Worm (Caenorhabditis elegans) whole organism, L1 larva: ENCODE results near the gene srh-73.
"Not testable (repeated sequence)": the region's sequence is repeated elsewhere in the genome, so short reads cannot be mapped to it uniquely, and the experiment has no call there.

Source experiments
- C16A3.4 ChIP-seq: fragments of 150-350 bp; optimal IDR thresholded peaks from 2 replicates; lab custom pipeline; 2014; ENCODE audit warnings: missing biosample characterization, missing genetic modification characterization
- F16B12.6 ChIP-seq: fragments of 150-350 bp; optimal IDR thresholded peaks from 2 replicates; lab custom pipeline; 2014; ENCODE audit warnings: missing biosample characterization, missing genetic modification characterization
- ceh-82 ChIP-seq, 3 experiments: fragments of 150-350 bp in 1 of 3; sonication (generic microtip) in 2 of 3; optimal IDR thresholded peaks; 2 replicates each; lab custom pipeline; 2014 to 2017; ENCODE audit warnings: missing biosample characterization in 3 of 3, missing genetic modification characterization in 3 of 3
- dpl-1 ChIP-seq, 3 experiments: fragments of 150-350 bp in 2 of 3; sonication (generic microtip) in 1 of 3; optimal IDR thresholded peaks; 2 replicates each; lab custom pipeline; 2014 to 2017; ENCODE audit warnings: missing biosample characterization in 3 of 3, missing genetic modification characterization in 3 of 3, missing genetic modification reagents in 3 of 3
- dsc-1 ChIP-seq: sonication (generic microtip); optimal IDR thresholded peaks from 2 replicates; lab custom pipeline; 2016; ENCODE audit warnings: mild to moderate bottlenecking, missing genetic modification characterization, missing compliant biosample characterization
- efl-1 ChIP-seq, 4 experiments: fragments of 150-350 bp; optimal IDR thresholded peaks in 3 of 4; peaks in 1 of 4; 1 replicate in 1 of 4; 2 replicates in 3 of 4; lab custom pipeline; 2014; ENCODE audit warnings: missing biosample characterization in 2 of 4, missing genetic modification characterization in 2 of 4, missing genetic modification reagents in 2 of 4
- elt-2 ChIP-seq: sonication (generic microtip); optimal IDR thresholded peaks from 2 replicates; lab custom pipeline; 2016; ENCODE audit warnings: missing genetic modification characterization, mild to moderate bottlenecking, inconsistent platforms, missing compliant biosample characterization, missing genetic modification reagents
- fkh-8 ChIP-seq: sonication (generic microtip); optimal IDR thresholded peaks from 2 replicates; lab custom pipeline; 2016; ENCODE audit warnings: mild to moderate bottlenecking, missing genetic modification characterization, missing compliant biosample characterization
- fos-1 ChIP-seq: fragments of 150-350 bp; optimal IDR thresholded peaks from 2 replicates; lab custom pipeline; 2014; ENCODE audit warnings: missing biosample characterization, missing genetic modification characterization
- hlh-4 ChIP-seq: sonication (generic microtip); optimal IDR thresholded peaks from 2 replicates; lab custom pipeline; 2016; ENCODE audit warnings: mild to moderate bottlenecking, missing genetic modification characterization, missing compliant biosample characterization
- jun-1 ChIP-seq: fragments of 150-350 bp; optimal IDR thresholded peaks from 2 replicates; lab custom pipeline; 2014; ENCODE audit warnings: missing biosample characterization, missing genetic modification reagents, missing genetic modification characterization
- lin-35 ChIP-seq, 2 experiments: fragments of 150-350 bp; optimal IDR thresholded peaks; 2 replicates each; lab custom pipeline; 2014; ENCODE audit warnings: missing biosample characterization in 2 of 2, missing genetic modification characterization in 2 of 2, missing genetic modification reagents in 2 of 2
- lsy-2 ChIP-seq, 2 experiments: fragments of 150-350 bp; optimal IDR thresholded peaks; 2 replicates each; lab custom pipeline; 2014; ENCODE audit warnings: missing biosample characterization in 2 of 2, missing genetic modification characterization in 2 of 2
- mef-2 ChIP-seq: fragments of 150-350 bp; optimal IDR thresholded peaks from 2 replicates; lab custom pipeline; 2014; ENCODE audit warnings: missing biosample characterization, missing genetic modification characterization
- mep-1 ChIP-seq: fragments of 150-350 bp; optimal IDR thresholded peaks from 2 replicates; lab custom pipeline; 2014; ENCODE audit warnings: missing biosample characterization, missing genetic modification characterization
- nhr-12 ChIP-seq: sonication (generic microtip); optimal IDR thresholded peaks from 2 replicates; lab custom pipeline; 2017; ENCODE audit warnings: missing biosample characterization, missing genetic modification characterization
- nhr-19 ChIP-seq: fragments of 200-800 bp; sonication (Bioruptor generic); conservative IDR thresholded peaks from 2 replicates; pipeline ENCODE4 v1.3.6; 2022; ENCODE audit warnings: missing genetic modification characterization, missing compliant biosample characterization
- nhr-28 ChIP-seq: fragments of 150-350 bp; optimal IDR thresholded peaks from 2 replicates; lab custom pipeline; 2014; ENCODE audit warnings: missing biosample characterization, missing genetic modification characterization
- nhr-47 ChIP-seq: sonication (generic microtip); optimal IDR thresholded peaks from 2 replicates; lab custom pipeline; 2016; ENCODE audit warnings: mild to moderate bottlenecking, missing genetic modification characterization, moderate library complexity, missing compliant biosample characterization
- nhr-71 ChIP-seq: sonication (generic microtip); optimal IDR thresholded peaks from 2 replicates; lab custom pipeline; 2016; ENCODE audit warnings: mild to moderate bottlenecking, missing genetic modification characterization, moderate library complexity, missing compliant biosample characterization
- nhr-76 ChIP-seq: sonication (generic microtip); optimal IDR thresholded peaks from 2 replicates; lab custom pipeline; 2017; ENCODE audit warnings: missing biosample characterization, missing genetic modification characterization
- nhr-90 ChIP-seq: sonication (generic microtip); optimal IDR thresholded peaks from 2 replicates; lab custom pipeline; 2016; ENCODE audit warnings: mild to moderate bottlenecking, missing genetic modification characterization, missing compliant biosample characterization; ENCODE audit not compliant: poor library complexity
- pag-3 ChIP-seq: sonication (generic microtip); optimal IDR thresholded peaks from 2 replicates; lab custom pipeline; 2017; ENCODE audit warnings: missing genetic modification characterization, mild to moderate bottlenecking, missing compliant biosample characterization, antibody characterized with exemption, borderline replicate concordance; ENCODE audit not compliant: insufficient read depth
- rnt-1 ChIP-seq: sonication (generic microtip); optimal IDR thresholded peaks from 2 replicates; lab custom pipeline; 2016; ENCODE audit warnings: mild to moderate bottlenecking, missing genetic modification characterization, moderate library complexity, missing compliant biosample characterization
- snu-23 ChIP-seq: sonication (generic microtip); optimal IDR thresholded peaks from 2 replicates; lab custom pipeline; 2016; ENCODE audit warnings: missing genetic modification characterization, missing compliant biosample characterization
- sup-37 ChIP-seq: fragments of 200-800 bp; sonication (Bioruptor generic); optimal IDR thresholded peaks from 2 replicates; lab custom pipeline; 2018; ENCODE audit warnings: mild to moderate bottlenecking, missing genetic modification characterization, missing compliant biosample characterization
- tbx-2 ChIP-seq: sonication (generic microtip); optimal IDR thresholded peaks from 2 replicates; lab custom pipeline; 2016; ENCODE audit warnings: missing genetic modification characterization, missing compliant biosample characterization
- tlp-1 ChIP-seq: fragments of 150-350 bp; optimal IDR thresholded peaks from 2 replicates; lab custom pipeline; 2014; ENCODE audit warnings: missing biosample characterization, missing genetic modification characterization
- unc-30 ChIP-seq: sonication (generic microtip); optimal IDR thresholded peaks from 2 replicates; lab custom pipeline; 2017; ENCODE audit warnings: missing biosample characterization, missing genetic modification characterization

The srh-73 gene

ce11 chrII:12527947-12528346 lies 16.0 kb downstream of the srh-73 start, which contains the start of gene srx-119:
srx-119 (plus strand) TSS chrII:12528247.
- TF ChIP-seq fos-1 (tag; lab: Kevin White, UChicago) (no peak), jun-1 (tag; lab: Kevin White, UChicago) (no peak), fkh-8 (tag; lab: Kevin White, UChicago) (no peak), unc-30 (tag; lab: Kevin White, UChicago) (no peak), rnt-1 (tag; lab: Kevin White, UChicago) (no peak), dpl-1 (GFP tag; optimal IDR thresholded peaks at IDR 0.05; lab: Kevin White, UChicago) (no peak)

DNA sequence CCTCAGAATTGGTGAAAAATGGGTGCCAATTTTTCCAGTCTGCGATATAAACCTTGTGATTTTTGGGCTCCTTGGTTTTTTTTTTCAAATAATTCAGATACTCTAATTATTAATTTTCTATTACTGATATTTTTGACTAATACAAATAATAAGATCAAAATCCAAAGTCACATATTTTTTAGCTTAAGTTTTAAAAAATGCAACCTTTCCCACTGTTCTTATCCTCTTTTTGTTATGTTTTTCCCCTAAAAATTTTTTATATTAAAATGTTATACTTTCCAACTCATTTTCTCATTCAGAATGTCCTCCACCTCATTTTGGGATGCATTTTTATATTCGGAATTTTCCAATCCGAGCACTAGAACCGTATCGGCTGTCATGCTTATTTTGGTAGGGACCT lies 19.0 kb downstream of the srh-73 start, which contains the start of gene srx-120:
Gene srx-120 (plus strand): TSS at position 301 of the 400 bp plus-strand sequence.
- TF ChIP-seq lsy-2 (tag; optimal IDR thresholded peaks at IDR 0.05; lab: Kevin White, UChicago): no peak
- no peak for TF ChIP-seq mef-2 (tag; lab: Kevin White, UChicago)
- TF ChIP-seq mep-1 (tag; lab: Kevin White, UChicago): no peak
- TF ChIP-seq efl-1 (optimal IDR thresholded peaks at IDR 0.05; lab: Kevin White, UChicago): no peak
- no peak for TF ChIP-seq efl-1 (GFP tag; optimal IDR thresholded peaks at IDR 0.05 in 1 of 2; lab: Kevin White, UChicago)
- TF ChIP-seq hlh-4 (tag; lab: Kevin White, UChicago): no peak
- no peak for TF ChIP-seq tbx-2 (tag; lab: Kevin White, UChicago)
- TF ChIP-seq, all 84 proteins: peak for 0

DNA sequence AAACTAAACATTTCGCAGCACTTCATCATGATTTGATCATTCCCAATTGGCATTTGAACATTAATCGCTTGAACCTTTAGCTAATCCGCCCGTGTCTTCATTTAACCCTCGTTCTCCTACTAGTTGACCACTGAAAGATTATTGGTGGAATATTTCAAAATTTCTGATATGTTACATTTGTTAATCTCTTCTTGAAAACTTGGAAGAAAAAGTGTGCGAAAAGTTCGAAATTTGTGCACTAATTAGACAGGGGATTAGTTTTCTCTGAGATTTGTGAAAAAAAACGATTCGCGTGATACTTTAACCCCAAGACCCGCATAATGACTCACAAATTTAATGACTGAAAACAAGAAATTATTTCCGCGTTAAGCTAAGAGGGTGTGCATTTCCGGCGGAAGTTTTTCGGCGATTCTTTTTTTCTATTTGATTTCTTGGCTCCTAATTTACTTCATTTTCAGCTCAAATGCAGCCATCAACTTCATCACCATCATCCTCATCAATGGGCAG lies 23.4 kb downstream of the srh-73 start, which contains the start of gene nimk-1:
Gene nimk-1 (plus strand): TSS at position 457 of the 507 bp plus-strand sequence.
- peak; percentile 64 for TF ChIP-seq dsc-1 (tag; lab: Kevin White, UChicago)
- no peak for TF ChIP-seq tlp-1

ce11 chrII:12536203-12536602 lies 24.2 kb downstream of the srh-73 start, which contains the start of gene F49C5.3:
F49C5.3 (plus strand) TSS chrII:12536503.
- not testable (repeated sequence) for TF ChIP-seq dpl-1 (GFP tag; optimal IDR thresholded peaks at IDR 0.05; lab: Kevin White, UChicago); F16B12.6 (tag; lab: Kevin White, UChicago); efl-1 (optimal IDR thresholded peaks at IDR 0.05; lab: Kevin White, UChicago); efl-1 (GFP tag; optimal IDR thresholded peaks at IDR 0.05 in 1 of 2; lab: Kevin White, UChicago)

DNA sequence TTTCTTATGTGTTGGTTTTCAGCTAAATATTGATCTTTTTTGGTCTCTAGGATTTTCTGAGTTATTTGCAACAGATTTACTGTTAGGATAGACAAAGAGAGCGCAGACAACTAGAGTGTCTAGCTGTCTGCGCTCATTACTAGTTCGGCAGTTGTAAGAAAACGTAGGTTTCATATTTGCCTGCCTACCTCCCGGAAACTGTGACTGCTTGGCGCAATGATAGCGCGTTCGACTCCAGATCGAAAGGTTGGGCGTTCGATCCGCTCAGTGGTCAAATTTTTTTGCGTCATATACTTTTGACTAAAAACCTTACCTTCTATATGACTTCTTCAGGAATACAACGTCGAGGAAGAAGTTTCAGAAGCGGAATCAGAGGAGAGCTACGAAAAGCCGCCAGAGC lies 27.4 kb downstream of the srh-73 start:
- no peak for TF ChIP-seq nhr-76 (tag; lab: Kevin White, UChicago)
- no peak for TF ChIP-seq C16A3.4
- TF ChIP-seq ceh-82 (tag; optimal IDR thresholded peaks at IDR 0.05; lab: Kevin White, UChicago): no peak
- no peak for TF ChIP-seq sup-37 (GFP tag; lab: Kevin White, UChicago)
- TF ChIP-seq nhr-28 (tag; lab: Kevin White, UChicago): no peak
- TF ChIP-seq nhr-12 (tag; lab: Kevin White, UChicago): no peak
- TF ChIP-seq pag-3 (tag; lab: Kevin White, UChicago): no peak
- no peak for TF ChIP-seq fkh-8 (tag; lab: Kevin White, UChicago)

DNA sequence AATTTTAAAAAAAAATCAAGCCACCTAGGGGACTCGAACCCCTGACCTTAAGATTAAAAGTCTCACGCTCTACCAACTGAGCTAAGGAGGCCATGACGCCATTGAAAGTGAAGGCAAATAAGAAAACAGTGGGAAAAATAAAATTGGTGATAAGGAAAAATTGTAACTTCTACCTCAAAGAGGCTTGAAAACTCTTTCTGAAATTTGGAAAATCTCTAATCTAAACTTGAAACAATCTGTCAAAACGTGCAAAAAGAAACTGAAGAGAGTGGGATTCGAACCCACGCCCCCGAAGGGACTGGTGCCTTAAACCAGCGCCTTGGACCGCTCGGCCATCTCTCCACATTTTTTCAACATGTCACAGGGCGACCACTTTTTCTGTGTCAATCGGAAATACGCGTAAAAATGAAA lies 29.7 kb downstream of the srh-73 start:
- TF ChIP-seq nhr-71 (tag; lab: Kevin White, UChicago) (peak; percentile 31), nhr-90 (tag; lab: Kevin White, UChicago) (peak; percentile 68), nhr-47 (peak; percentile 15), elt-2 (peak; percentile 24), efl-1 (optimal IDR thresholded peaks at IDR 0.05; lab: Kevin White, UChicago) (peak in 1 of 2 experiments; percentile 2), efl-1 (GFP tag; optimal IDR thresholded peaks at IDR 0.05 in 1 of 2; lab: Kevin White, UChicago) (peak in 1 of 2 experiments; percentile 82), snu-23 (GFP tag; lab: Kevin White, UChicago) (peak; percentile 18), lin-35 (GFP tag; optimal IDR thresholded peaks at IDR 0.05; lab: Kevin White, UChicago) (peak in 1 of 2 experiments; percentile 31), C16A3.4 (peak; percentile 7), nhr-19 (GFP tag; lab: Robert Waterston, UW) (0 out of 2 replicates have a peak, but pooled peaks have one; percentile 11)
